Worm (Caenorhabditis elegans) whole organism, late embryonic: ENCODE data around the gene srsx-16.

ENCODE experiments used
- K09A11.1 ChIP-seq: sonication (generic microtip); optimal IDR thresholded peaks from 2 replicates; lab custom pipeline; 2017; ENCODE audit warnings: antibody characterized with exemption, mild to moderate bottlenecking, missing genetic modification characterization, missing compliant biosample characterization; ENCODE audit not compliant: insufficient read depth
- ahr-1 ChIP-seq: sonication (generic microtip); optimal IDR thresholded peaks from 2 replicates; lab custom pipeline; 2016; ENCODE audit warnings: missing genetic modification characterization, missing compliant biosample characterization
- ama-1 ChIP-seq: fragments of 150-350 bp; optimal IDR thresholded peaks from 2 replicates; lab custom pipeline; 2014
- dmd-4 ChIP-seq: sonication (generic microtip); optimal IDR thresholded peaks from 2 replicates; lab custom pipeline; 2016; ENCODE audit warnings: borderline replicate concordance, missing genetic modification characterization, missing compliant biosample characterization
- fkh-6 ChIP-seq: sonication (generic microtip); optimal IDR thresholded peaks from 2 replicates; lab custom pipeline; 2016; ENCODE audit warnings: missing genetic modification characterization, missing compliant biosample characterization
- lin-11 ChIP-seq: fragments of 200-800 bp; sonication (Bioruptor generic); optimal IDR thresholded peaks from 2 replicates; lab custom pipeline; 2018; ENCODE audit warnings: mild to moderate bottlenecking, missing genetic modification characterization, missing compliant biosample characterization
- nfya-1 ChIP-seq: sonication (generic microtip); optimal IDR thresholded peaks from 2 replicates; lab custom pipeline; 2017; ENCODE audit warnings: missing genetic modification characterization, mild to moderate bottlenecking, missing compliant biosample characterization, antibody characterized with exemption, moderate library complexity
- nhr-11 ChIP-seq: fragments of 150-350 bp; optimal IDR thresholded peaks from 2 replicates; lab custom pipeline; 2014; ENCODE audit warnings: missing biosample characterization, missing genetic modification characterization
- pag-3 ChIP-seq: sonication (generic microtip); optimal IDR thresholded peaks from 2 replicates; lab custom pipeline; 2016; ENCODE audit warnings: missing compliant biosample characterization, missing genetic modification characterization, borderline replicate concordance
- pha-2 ChIP-seq: sonication (generic microtip); optimal IDR thresholded peaks from 2 replicates; lab custom pipeline; 2017; ENCODE audit warnings: mild to moderate bottlenecking, missing genetic modification characterization, missing compliant biosample characterization
- pha-4 ChIP-seq: fragments of 150-350 bp; optimal IDR thresholded peaks from 2 replicates; lab custom pipeline; 2018; ENCODE audit warnings: missing biosample characterization, missing genetic modification reagents, missing genetic modification characterization
- pqm-1 ChIP-seq: sonication (generic microtip); optimal IDR thresholded peaks from 2 replicates; lab custom pipeline; 2016; ENCODE audit warnings: missing genetic modification characterization, missing compliant biosample characterization
- sdc-2 ChIP-seq: sonication (generic microtip); optimal IDR thresholded peaks from 2 replicates; lab custom pipeline; 2016; ENCODE audit warnings: missing genotype, missing genetic modification characterization, missing compliant biosample characterization

DNA sequence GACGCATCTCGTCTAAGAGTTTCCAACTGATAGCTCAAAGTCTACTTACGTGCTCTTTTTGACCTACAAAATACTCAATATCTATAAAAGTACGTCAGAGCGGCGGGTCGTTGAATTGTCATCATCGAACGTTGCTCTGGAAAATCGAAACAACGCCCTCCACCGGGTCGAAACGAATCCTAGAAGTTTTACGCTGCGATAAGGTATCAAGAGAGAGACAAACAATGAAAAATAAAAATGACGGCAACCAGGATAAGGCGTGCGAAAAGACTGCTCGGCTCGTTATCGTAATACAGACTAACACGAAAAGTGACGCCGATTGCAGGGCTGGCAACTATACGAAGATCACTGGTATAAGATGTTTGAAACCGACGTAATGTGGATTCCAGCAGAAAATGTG, 34.7 kb upstream of the srsx-16 start:
- TF ChIP-seq pqm-1, result no peak
- no peak for TF ChIP-seq fkh-6 (tag; lab: Kevin White, UChicago)
- no peak for TF ChIP-seq lin-11 (tag; lab: Kevin White, UChicago)
- no peak for TF ChIP-seq nhr-11 (tag; lab: Kevin White, UChicago)
- no peak for TF ChIP-seq pha-4 (tag; lab: Kevin White, UChicago)
- no peak for TF ChIP-seq dmd-4 (tag; lab: Kevin White, UChicago)
- TF ChIP-seq pha-2 (tag; lab: Kevin White, UChicago), result no peak
- no peak for TF ChIP-seq ama-1 (lab: Kevin White, UChicago)
- TF ChIP-seq pag-3 (tag; lab: Kevin White, UChicago), result no peak
- no peak for TF ChIP-seq K09A11.1 (tag; lab: Kevin White, UChicago)
- no peak for TF ChIP-seq nfya-1
- no peak for TF ChIP-seq sdc-2 (tag; lab: Kevin White, UChicago)
- no peak for TF ChIP-seq ahr-1 (tag; lab: Kevin White, UChicago)
